Worm (Caenorhabditis elegans) whole organism, young adult: ENCODE data around the gene cwn-1.

Source experiments
- Y56A3A.18 ChIP-seq: fragments of 200-800 bp; sonication (Bioruptor generic); IDR thresholded peaks from 2 replicates; pipeline ENCODE4 v1.3.6; 2022; ENCODE audit warnings: missing genetic modification reagents, missing genetic modification characterization, missing compliant biosample characterization
- him-1 ChIP-seq: sonication (generic microtip); optimal IDR thresholded peaks from 2 replicates; lab custom pipeline; 2016; ENCODE audit warnings: missing genotype, missing genetic modification reagents, missing genetic modification characterization, missing compliant biosample characterization
- nfya-2 ChIP-seq: fragments of 200-800 bp; sonication (Bioruptor generic); IDR thresholded peaks from 2 replicates; pipeline ENCODE4 v1.3.6; 2022; ENCODE audit warnings: missing genetic modification reagents, missing genetic modification characterization, missing compliant biosample characterization
- unc-130 ChIP-seq: sonication (generic microtip); optimal IDR thresholded peaks from 2 replicates; lab custom pipeline; 2016; ENCODE audit warnings: missing genetic modification reagents, missing genetic modification characterization, missing compliant biosample characterization

ce11 chrII:178146-178545 is 44.7 kb upstream of the cwn-1 start:
- TF ChIP-seq Y56A3A.18 (GFP tag; lab: Robert Waterston, UW) (no peak), unc-130 (GFP tag; lab: Kevin White, UChicago) (no peak), nfya-2 (no peak), him-1 (tag; lab: Kevin White, UChicago) (no peak)
